Worm (Caenorhabditis elegans) whole organism, mixed stage, embryonic: Measurements from ENCODE around the gene ipp-5.

Experiments
- M03D4.4 ChIP-seq: sonication (generic microtip); optimal IDR thresholded peaks from 2 replicates; lab custom pipeline; 2017; ENCODE audit warnings: mild to moderate bottlenecking, missing genetic modification characterization, missing compliant biosample characterization
- bed-3 ChIP-seq: fragments of 200-800 bp; sonication (Bioruptor generic); optimal IDR thresholded peaks from 3 replicates; lab custom pipeline; 2018; ENCODE audit warnings: mild to moderate bottlenecking, missing genetic modification characterization, moderate library complexity, missing compliant biosample characterization
- blmp-1 ChIP-seq: fragments of 150-350 bp; optimal IDR thresholded peaks from 2 replicates; lab custom pipeline; 2014; ENCODE audit warnings: missing biosample characterization, missing genetic modification characterization
- ceh-39 ChIP-seq: fragments of 150-350 bp; optimal IDR thresholded peaks from 2 replicates; lab custom pipeline; 2014; ENCODE audit warnings: missing biosample characterization, missing genetic modification characterization
- ceh-43 ChIP-seq: fragments of 200-800 bp; sonication (Bioruptor generic); optimal IDR thresholded peaks from 2 replicates; lab custom pipeline; 2018; ENCODE audit warnings: mild to moderate bottlenecking, missing genetic modification characterization, moderate library complexity, missing compliant biosample characterization
- ceh-83 ChIP-seq: fragments of 200-800 bp; sonication (Bioruptor generic); optimal IDR thresholded peaks from 2 replicates; lab custom pipeline; 2018; ENCODE audit warnings: mild to moderate bottlenecking, missing genetic modification characterization, missing compliant biosample characterization
- ces-1 ChIP-seq: fragments of 150-350 bp; optimal IDR thresholded peaks from 2 replicates; lab custom pipeline; 2014; ENCODE audit warnings: missing biosample characterization, missing genetic modification reagents, missing genetic modification characterization
- cnd-1 ChIP-seq: fragments of 200-800 bp; sonication (Bioruptor generic); optimal IDR thresholded peaks from 2 replicates; lab custom pipeline; 2018; ENCODE audit warnings: mild to moderate bottlenecking, missing genetic modification characterization, missing compliant biosample characterization
- drap-1 ChIP-seq: fragments of 200-800 bp; sonication (Bioruptor generic); optimal IDR thresholded peaks from 3 replicates; lab custom pipeline; 2018; ENCODE audit warnings: mild to moderate bottlenecking, missing genetic modification characterization, missing compliant biosample characterization
- elt-1 ChIP-seq: sonication (generic microtip); optimal IDR thresholded peaks from 2 replicates; lab custom pipeline; 2017; ENCODE audit warnings: missing genetic modification characterization, mild to moderate bottlenecking, missing compliant biosample characterization, antibody characterized with exemption, moderate library complexity, borderline replicate concordance; ENCODE audit not compliant: insufficient read depth
- ham-2 ChIP-seq: fragments of 200-800 bp; sonication (Bioruptor generic); optimal IDR thresholded peaks from 2 replicates; lab custom pipeline; 2018; ENCODE audit warnings: mild to moderate bottlenecking, missing genetic modification characterization, missing compliant biosample characterization
- hlh-1 ChIP-seq: fragments of 150-350 bp; optimal IDR thresholded peaks from 2 replicates; lab custom pipeline; 2014; ENCODE audit warnings: missing biosample characterization, missing genetic modification reagents, missing genetic modification characterization
- lin-13 ChIP-seq: fragments of 150-350 bp; optimal IDR thresholded peaks from 2 replicates; lab custom pipeline; 2014; ENCODE audit warnings: missing biosample characterization, missing genetic modification characterization
- lsy-2 ChIP-seq: fragments of 150-350 bp; optimal IDR thresholded peaks from 2 replicates; lab custom pipeline; 2014; ENCODE audit warnings: missing biosample characterization, missing genetic modification characterization
- mab-5 ChIP-seq: fragments of 150-350 bp; optimal IDR thresholded peaks from 2 replicates; lab custom pipeline; 2014; ENCODE audit warnings: missing biosample characterization, missing genetic modification characterization
- mep-1 ChIP-seq: fragments of 150-350 bp; optimal IDR thresholded peaks from 2 replicates; lab custom pipeline; 2017; ENCODE audit warnings: missing biosample characterization, missing genetic modification reagents, missing genetic modification characterization, inconsistent platforms
- mls-2 ChIP-seq: sonication (generic microtip); optimal IDR thresholded peaks from 2 replicates; lab custom pipeline; 2016; ENCODE audit warnings: mild to moderate bottlenecking, missing genetic modification characterization, moderate library complexity, missing compliant biosample characterization
- nhr-12 ChIP-seq: fragments of 150-350 bp; optimal IDR thresholded peaks from 2 replicates; lab custom pipeline; 2014; ENCODE audit warnings: missing biosample characterization, missing genetic modification characterization
- nhr-237 ChIP-seq: fragments of 150-350 bp; optimal IDR thresholded peaks from 2 replicates; lab custom pipeline; 2014; ENCODE audit warnings: missing biosample characterization, missing genetic modification characterization
- nhr-76 ChIP-seq: sonication (generic microtip); optimal IDR thresholded peaks from 2 replicates; lab custom pipeline; 2017; ENCODE audit warnings: missing biosample characterization, missing genetic modification characterization
- pha-4 ChIP-seq: fragments of 150-350 bp; optimal IDR thresholded peaks from 2 replicates; lab custom pipeline; 2018; ENCODE audit warnings: missing biosample characterization, missing genetic modification reagents, missing genetic modification characterization
- sem-2 ChIP-seq: fragments of 200-800 bp; sonication (Bioruptor generic); optimal IDR thresholded peaks from 2 replicates; lab custom pipeline; 2018; ENCODE audit warnings: mild to moderate bottlenecking, missing genetic modification characterization, missing compliant biosample characterization
- snpc-4 ChIP-seq: fragments of 150-350 bp; optimal IDR thresholded peaks from 2 replicates; lab custom pipeline; 2014; ENCODE audit warnings: missing biosample characterization, missing genetic modification characterization
- sptf-1 ChIP-seq: sonication (generic microtip); optimal IDR thresholded peaks from 2 replicates; lab custom pipeline; 2017; ENCODE audit warnings: mild to moderate bottlenecking, missing genetic modification characterization, moderate library complexity, missing compliant biosample characterization
- tbx-8 ChIP-seq: fragments of 200-800 bp; sonication (Bioruptor generic); optimal IDR thresholded peaks from 2 replicates; lab custom pipeline; 2018; ENCODE audit warnings: mild to moderate bottlenecking, missing genetic modification characterization, moderate library complexity, missing compliant biosample characterization
- unc-120 ChIP-seq: sonication (generic microtip); optimal IDR thresholded peaks from 2 replicates; lab custom pipeline; 2017; ENCODE audit warnings: missing genetic modification characterization, missing compliant biosample characterization; ENCODE audit not compliant: poor library complexity, severe bottlenecking
- unc-39 ChIP-seq: fragments of 150-350 bp; optimal IDR thresholded peaks from 2 replicates; lab custom pipeline; 2014; ENCODE audit warnings: missing biosample characterization, missing genetic modification characterization
- unc-62 ChIP-seq: fragments of 150-350 bp; optimal IDR thresholded peaks from 2 replicates; lab custom pipeline; 2014; ENCODE audit warnings: missing biosample characterization, missing genetic modification reagents, missing genetic modification characterization
- zip-8 ChIP-seq: fragments of 150-350 bp; optimal IDR thresholded peaks from 2 replicates; lab custom pipeline; 2014; ENCODE audit warnings: missing biosample characterization, missing genetic modification characterization
- ztf-11 ChIP-seq: fragments of 150-350 bp; optimal IDR thresholded peaks from 2 replicates; lab custom pipeline; 2014; ENCODE audit warnings: missing biosample characterization, missing genetic modification characterization

ipp-5 gene

ce11 chrX:6031169-6031568 lies at the start of gene ipp-5:
Gene ipp-5 (plus strand): TSS chrX:6031469.
- TF ChIP-seq hlh-1 (tag; lab: Kevin White, UChicago) (no peak), mls-2 (tag; lab: Kevin White, UChicago) (no peak), mep-1 (tag; lab: Kevin White, UChicago) (no peak), pha-4 (tag; lab: Kevin White, UChicago) (no peak), sptf-1 (tag; lab: Kevin White, UChicago) (no peak), nhr-12 (tag; lab: Kevin White, UChicago) (no peak), ceh-43 (GFP tag; lab: Kevin White, UChicago) (no peak), nhr-76 (tag; lab: Kevin White, UChicago) (no peak), zip-8 (tag; lab: Kevin White, UChicago) (no peak), cnd-1 (no peak), unc-120 (tag; lab: Kevin White, UChicago) (no peak), snpc-4 (tag; lab: Kevin White, UChicago) (no peak), M03D4.4 (tag; lab: Kevin White, UChicago) (no peak), ceh-39 (tag; lab: Kevin White, UChicago) (no peak), ces-1 (GFP tag; lab: Kevin White, UChicago) (no peak), bed-3 (GFP tag; lab: Kevin White, UChicago) (no peak), lsy-2 (no peak), ztf-11 (tag; lab: Kevin White, UChicago) (no peak)

DNA sequence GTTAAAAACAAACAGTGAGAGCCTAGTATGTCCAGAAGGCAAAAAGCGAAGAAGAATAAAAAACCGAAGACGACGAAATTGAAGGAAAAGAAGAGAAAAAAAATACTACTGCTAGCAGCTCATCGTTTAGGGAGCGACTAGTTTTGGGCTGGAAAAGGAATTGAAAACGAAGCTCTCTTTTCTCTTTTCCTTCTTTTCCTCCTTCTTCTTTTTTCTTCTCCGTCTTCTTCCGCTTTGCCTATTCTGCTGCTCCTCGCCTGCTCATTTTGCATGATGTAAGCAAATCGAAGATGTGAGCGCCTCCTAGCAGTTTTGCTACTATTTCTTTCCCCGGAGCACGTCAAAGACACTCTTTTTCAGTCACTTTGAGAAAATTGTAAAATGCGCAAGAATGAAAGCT lies 49.6 kb upstream of the ipp-5 start:
- TF ChIP-seq hlh-1 (tag; lab: Kevin White, UChicago) (no peak), ceh-39 (tag; lab: Kevin White, UChicago) (no peak), tbx-8 (GFP tag; lab: Kevin White, UChicago) (no peak), blmp-1 (tag; lab: Kevin White, UChicago) (no peak), nhr-76 (tag; lab: Kevin White, UChicago) (no peak), ham-2 (GFP tag; lab: Kevin White, UChicago) (no peak), unc-39 (tag; lab: Kevin White, UChicago) (no peak), sem-2 (GFP tag; lab: Kevin White, UChicago) (no peak), nhr-237 (tag; lab: Kevin White, UChicago) (no peak), elt-1 (tag; lab: Kevin White, UChicago) (no peak), mep-1 (tag; lab: Kevin White, UChicago) (peak; percentile 40), pha-4 (tag; lab: Kevin White, UChicago) (no peak), ces-1 (GFP tag; lab: Kevin White, UChicago) (peak; percentile 37), unc-62 (GFP tag; lab: Kevin White, UChicago) (no peak)

ce11 chrX:5982799-5983198 lies 48.5 kb upstream of the ipp-5 start:
- no peak for TF ChIP-seq nhr-76 (tag; lab: Kevin White, UChicago)
- TF ChIP-seq mab-5 (tag; lab: Kevin White, UChicago) = no peak
- TF ChIP-seq unc-39 (tag; lab: Kevin White, UChicago) = no peak
- TF ChIP-seq M03D4.4 (tag; lab: Kevin White, UChicago) = no peak
- TF ChIP-seq lin-13 (tag; lab: Kevin White, UChicago) = no peak
- no peak for TF ChIP-seq ces-1 (GFP tag; lab: Kevin White, UChicago)

- peak; percentile 90 for TF ChIP-seq ces-1 (GFP tag; lab: Kevin White, UChicago)
- no peak for TF ChIP-seq ceh-43 (GFP tag; lab: Kevin White, UChicago)
These were observed 48.0 kb upstream of the ipp-5 start for ce11 chrX:5983267-5983666.

ce11 chrX:5984581-5985039 lies 46.7 kb upstream of the ipp-5 start, which contains the start of gene klp-13:
Gene klp-13 (plus strand): TSS chrX:5984989.
- peak; percentile 51 for TF ChIP-seq lin-13 (tag; lab: Kevin White, UChicago)
- peak; percentile 33 for TF ChIP-seq pha-4 (tag; lab: Kevin White, UChicago)
- TF ChIP-seq mls-2 (tag; lab: Kevin White, UChicago) = peak; percentile 76
- peak; percentile 85 for TF ChIP-seq mep-1 (tag; lab: Kevin White, UChicago)
- peak; percentile 11 for TF ChIP-seq nhr-12 (tag; lab: Kevin White, UChicago)
- no peak for TF ChIP-seq M03D4.4 (tag; lab: Kevin White, UChicago)
- TF ChIP-seq unc-120 (tag; lab: Kevin White, UChicago) = peak; percentile 80
- peak; percentile 62 for TF ChIP-seq drap-1 (GFP tag; lab: Kevin White, UChicago)
- peak; percentile 51 for TF ChIP-seq lsy-2
- TF ChIP-seq mab-5 (tag; lab: Kevin White, UChicago) = no peak
- peak; percentile 85 for TF ChIP-seq nhr-237 (tag; lab: Kevin White, UChicago)
- peak; percentile 80 for TF ChIP-seq hlh-1 (tag; lab: Kevin White, UChicago)
- peak; percentile 75 for TF ChIP-seq sptf-1 (tag; lab: Kevin White, UChicago)
- peak; percentile 70 for TF ChIP-seq ces-1 (GFP tag; lab: Kevin White, UChicago)
- TF ChIP-seq elt-1 (tag; lab: Kevin White, UChicago) = no peak
- TF ChIP-seq ham-2 (GFP tag; lab: Kevin White, UChicago) = peak; percentile 95
- no peak for TF ChIP-seq ceh-83
- peak; percentile 55 for TF ChIP-seq unc-62 (GFP tag; lab: Kevin White, UChicago)
- TF ChIP-seq, all 35 proteins: peak for 14
